Worm (Caenorhabditis elegans): Measurements from ENCODE around the gene glb-13.

DNA sequence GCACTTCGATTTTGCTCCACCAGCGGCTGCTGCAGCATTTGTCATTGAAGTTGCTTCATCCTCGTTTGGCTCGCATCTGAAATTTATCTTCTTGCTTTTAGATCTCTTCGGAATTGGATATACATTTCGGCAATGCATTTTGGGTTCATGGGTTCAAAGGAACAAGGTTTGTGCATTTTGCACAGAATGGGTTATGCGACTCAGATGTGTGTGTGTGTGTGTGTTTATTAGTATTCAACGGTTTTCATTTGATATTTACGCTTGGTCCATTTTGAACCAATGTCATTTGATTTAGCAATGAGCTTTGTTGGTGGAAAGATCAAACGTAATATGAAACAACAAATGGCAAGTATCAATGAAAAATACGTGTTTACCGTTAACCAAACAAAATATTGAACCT lies 2.4 kb downstream of the glb-13 start:
- TF ChIP-seq mxl-1 (tag; optimal IDR thresholded peaks at IDR 0.05) (no peak), gei-17 (GFP tag; optimal IDR thresholded peaks at IDR 0.05) (no peak), sea-2 (GFP tag; IDR thresholded peaks at IDR 0.05) (no peak), ztf-18 (tag; optimal IDR thresholded peaks at IDR 0.05) (no peak), nfya-1 (tag; optimal IDR thresholded peaks at IDR 0.05; ENCODE audit: borderline replicate concordance, insufficient read depth) (no peak)
